Fruit fly (Drosophila melanogaster): ENCODE results near the gene mRpL28.

The mRpL28 gene

dm6 chr2L:4973731-4974415 is at the start of gene mRpL28:
TSS of gene mRpL28 (plus strand) at chr2L:4973976.
- TF ChIP-seq cic (GFP tag; optimal IDR thresholded peaks at IDR 0.05) (no peak), bab1 (GFP tag; optimal IDR thresholded peaks at IDR 0.05) (peak; percentile 65), Mnt (GFP tag; optimal IDR thresholded peaks at IDR 0.05) (peak; percentile 44), CG11617 (GFP tag; optimal IDR thresholded peaks at IDR 0.05) (peak; percentile 11), tj (GFP tag; optimal IDR thresholded peaks at IDR 0.05) (peak; percentile 2), CG7101 (tag; optimal IDR thresholded peaks at IDR 0.05) (peak; percentile 15), pad (GFP tag; optimal IDR thresholded peaks at IDR 0.05) (no peak), CG14711 (tag; optimal IDR thresholded peaks at IDR 0.05) (peak; percentile 94)

- peak; percentile 30 for TF ChIP-seq CG7045 (GFP tag; optimal IDR thresholded peaks at IDR 0.05)
- TF ChIP-seq Hr96 (GFP tag; optimal IDR thresholded peaks at IDR 0.05), result no peak
- no peak for TF ChIP-seq Mnt (GFP tag; optimal IDR thresholded peaks at IDR 0.05)
- no peak for TF ChIP-seq Clk (GFP tag; optimal IDR thresholded peaks at IDR 0.05)
Measured at dm6 chr2L:4928340-4928739, 45.4 kb upstream of the mRpL28 start.

dm6 chr2L:4930541-4930940 is 43.2 kb upstream of the mRpL28 start:
- TF ChIP-seq toe (GFP tag; optimal IDR thresholded peaks at IDR 0.05), result peak; percentile 9
- TF ChIP-seq CG11617 (GFP tag; optimal IDR thresholded peaks at IDR 0.05), result peak; percentile 20
- TF ChIP-seq cnc (optimal IDR thresholded peaks at IDR 0.05), result no peak
- peak; percentile 90 for TF ChIP-seq CG33017 (tag; optimal IDR thresholded peaks at IDR 0.05)
- TF ChIP-seq CG5204 (GFP tag; optimal IDR thresholded peaks at IDR 0.05), result peak; percentile 61
- no peak for TF ChIP-seq Mnt (GFP tag; optimal IDR thresholded peaks at IDR 0.05)
- peak; percentile 12 for TF ChIP-seq Hr96 (GFP tag; optimal IDR thresholded peaks at IDR 0.05)
- TF ChIP-seq CG7101 (tag; optimal IDR thresholded peaks at IDR 0.05), result peak; percentile 67
- TF ChIP-seq cic (GFP tag; optimal IDR thresholded peaks at IDR 0.05), result no peak
- no peak for TF ChIP-seq Clk (GFP tag; optimal IDR thresholded peaks at IDR 0.05)
- peak; percentile 35 for TF ChIP-seq bab1 (GFP tag; optimal IDR thresholded peaks at IDR 0.05)
- TF ChIP-seq CG12768 (GFP tag; optimal IDR thresholded peaks at IDR 0.05), result peak; percentile 51
- no peak for TF ChIP-seq CG1620 (GFP tag; optimal IDR thresholded peaks at IDR 0.05)
- TF ChIP-seq Crg-1 (GFP tag; optimal IDR thresholded peaks at IDR 0.05), result no peak
- TF ChIP-seq ovo (GFP tag; optimal IDR thresholded peaks at IDR 0.05), result no peak
- TF ChIP-seq CG7045 (GFP tag; optimal IDR thresholded peaks at IDR 0.05), result peak; percentile 83
- TF ChIP-seq CG14711 (tag; optimal IDR thresholded peaks at IDR 0.05), result peak; percentile 69
- TF ChIP-seq pad (GFP tag; optimal IDR thresholded peaks at IDR 0.05), result no peak
- peak; percentile 30 for TF ChIP-seq tj (GFP tag; optimal IDR thresholded peaks at IDR 0.05)
- TF ChIP-seq kay (GFP tag; ENCODE audit: borderline replicate concordance), result peak; percentile 36

- TF ChIP-seq tj (GFP tag; optimal IDR thresholded peaks at IDR 0.05) (no peak), Mnt (GFP tag; optimal IDR thresholded peaks at IDR 0.05) (no peak), bab1 (GFP tag; optimal IDR thresholded peaks at IDR 0.05) (no peak), cnc (optimal IDR thresholded peaks at IDR 0.05) (no peak), CG5204 (GFP tag; optimal IDR thresholded peaks at IDR 0.05) (no peak), CG33017 (tag; optimal IDR thresholded peaks at IDR 0.05) (no peak), pad (GFP tag; optimal IDR thresholded peaks at IDR 0.05) (no peak), kay (GFP tag; ENCODE audit: borderline replicate concordance) (no peak), Crg-1 (GFP tag; optimal IDR thresholded peaks at IDR 0.05) (no peak), CG7101 (tag; optimal IDR thresholded peaks at IDR 0.05) (no peak), CG1620 (GFP tag; optimal IDR thresholded peaks at IDR 0.05) (no peak), toe (GFP tag; optimal IDR thresholded peaks at IDR 0.05) (no peak), CG12768 (GFP tag; optimal IDR thresholded peaks at IDR 0.05) (no peak), CG11617 (GFP tag; optimal IDR thresholded peaks at IDR 0.05) (no peak), ovo (GFP tag; optimal IDR thresholded peaks at IDR 0.05) (no peak)
Measured at dm6 chr2L:4932284-4932683, 41.5 kb upstream of the mRpL28 start, which contains the start of gene hoe1. TSS of gene hoe1 (minus strand) at chr2L:4932384.

dm6 chr2L:4936325-4936869 is 37.4 kb upstream of the mRpL28 start, which contains the start of gene hoe2:
TSS of gene hoe2 (minus strand) at chr2L:4936450.
- peak; percentile 5 for TF ChIP-seq CG7045 (GFP tag; optimal IDR thresholded peaks at IDR 0.05)
- no peak for TF ChIP-seq tj (GFP tag; optimal IDR thresholded peaks at IDR 0.05)

dm6 chr2L:4937060-4937459 is 36.7 kb upstream of the mRpL28 start, which contains the start of gene Sgs1:
TSS of gene Sgs1 (plus strand) at chr2L:4937409.
- no peak for TF ChIP-seq bab1 (GFP tag; optimal IDR thresholded peaks at IDR 0.05)
- TF ChIP-seq Hr96 (GFP tag; optimal IDR thresholded peaks at IDR 0.05), result no peak
- no peak for TF ChIP-seq kay (GFP tag; ENCODE audit: borderline replicate concordance)
- TF ChIP-seq Crg-1 (GFP tag; optimal IDR thresholded peaks at IDR 0.05), result no peak
- no peak for TF ChIP-seq CG11617 (GFP tag; optimal IDR thresholded peaks at IDR 0.05)
- no peak for TF ChIP-seq CG7045 (GFP tag; optimal IDR thresholded peaks at IDR 0.05)
- no peak for TF ChIP-seq CG5204 (GFP tag; optimal IDR thresholded peaks at IDR 0.05)

dm6 chr2L:4942257-4942792 is 31.5 kb upstream of the mRpL28 start, which contains the start of gene synr:
TSS of gene synr (plus strand) at chr2L:4942742.
- peak; percentile 1 for TF ChIP-seq CG7045 (GFP tag; optimal IDR thresholded peaks at IDR 0.05)
- TF ChIP-seq CG5204 (GFP tag; optimal IDR thresholded peaks at IDR 0.05), result peak; percentile 28
- no peak for TF ChIP-seq CG33017 (tag; optimal IDR thresholded peaks at IDR 0.05)
- TF ChIP-seq Crg-1 (GFP tag; optimal IDR thresholded peaks at IDR 0.05), result no peak
